Worm (Caenorhabditis elegans) whole organism, early embryonic: ENCODE measurements around the gene C48B4.8.

ENCODE experiments used
- B0310.2 ChIP-seq: sonication (generic microtip); optimal IDR thresholded peaks from 2 replicates; lab custom pipeline; 2016; ENCODE audit warnings: mild to moderate bottlenecking, missing genetic modification characterization, missing compliant biosample characterization
- F13C5.2 ChIP-seq: sonication (generic microtip); optimal IDR thresholded peaks from 2 replicates; lab custom pipeline; 2017; ENCODE audit warnings: mild to moderate bottlenecking, missing genetic modification characterization, inconsistent platforms, missing compliant biosample characterization
- aly-1 ChIP-seq: sonication (generic microtip); optimal IDR thresholded peaks from 2 replicates; lab custom pipeline; 2016; ENCODE audit warnings: missing genetic modification characterization, missing compliant biosample characterization
- ama-1 ChIP-seq: fragments of 150-350 bp; optimal IDR thresholded peaks from 2 replicates; lab custom pipeline; 2014
- ceh-13 ChIP-seq: fragments of 200-800 bp; sonication (Bioruptor generic); optimal IDR thresholded peaks from 2 replicates; lab custom pipeline; 2018; ENCODE audit warnings: mild to moderate bottlenecking, missing genetic modification characterization, missing compliant biosample characterization
- ceh-36 ChIP-seq: sonication (generic microtip); optimal IDR thresholded peaks from 2 replicates; lab custom pipeline; 2016; ENCODE audit warnings: missing genetic modification characterization, inconsistent platforms, missing compliant biosample characterization
- ets-7 ChIP-seq: sonication (generic microtip); optimal IDR thresholded peaks from 2 replicates; lab custom pipeline; 2016; ENCODE audit warnings: missing genotype, missing genetic modification characterization, missing compliant biosample characterization
- flt-1 ChIP-seq: fragments of 200-800 bp; sonication (Bioruptor generic); IDR thresholded peaks from 2 replicates; pipeline ENCODE4 v1.3.6; 2022; ENCODE audit warnings: missing genetic modification characterization, missing compliant biosample characterization
- hmbx-1 ChIP-seq: sonication (generic microtip); optimal IDR thresholded peaks from 2 replicates; lab custom pipeline; 2016; ENCODE audit warnings: mild to moderate bottlenecking, missing genetic modification characterization, missing compliant biosample characterization
- hmg-4 ChIP-seq: fragments of 200-800 bp; sonication (Bioruptor generic); optimal IDR thresholded peaks from 2 replicates; lab custom pipeline; 2018; ENCODE audit warnings: mild to moderate bottlenecking, missing genetic modification characterization, missing compliant biosample characterization
- hnd-1 ChIP-seq: sonication (generic microtip); optimal IDR thresholded peaks from 2 replicates; lab custom pipeline; 2016; ENCODE audit warnings: missing genetic modification characterization, missing compliant biosample characterization
- pes-1 ChIP-seq: fragments of 200-800 bp; sonication (Bioruptor generic); IDR thresholded peaks from 2 replicates; pipeline ENCODE4 v1.3.6; 2022; ENCODE audit warnings: missing genetic modification reagents, missing genetic modification characterization, missing compliant biosample characterization
- scrt-1 ChIP-seq: fragments of 200-800 bp; sonication (Bioruptor generic); IDR thresholded peaks from 2 replicates; pipeline ENCODE4 v1.3.6; 2022; ENCODE audit warnings: missing genetic modification characterization, missing compliant biosample characterization
- sea-1 ChIP-seq: fragments of 200-800 bp; sonication (Bioruptor generic); conservative IDR thresholded peaks from 2 replicates; pipeline ENCODE4 v1.3.6; 2022; ENCODE audit warnings: missing genetic modification characterization, missing compliant biosample characterization
- tbx-11 ChIP-seq: fragments of 200-800 bp; sonication (Bioruptor generic); IDR thresholded peaks from 2 replicates; pipeline ENCODE4 v1.3.6; 2022; ENCODE audit warnings: missing genetic modification characterization, missing compliant biosample characterization
- tbx-37 ChIP-seq: fragments of 200-800 bp; sonication (Bioruptor generic); conservative IDR thresholded peaks from 2 replicates; pipeline ENCODE4 v1.3.6; 2022; ENCODE audit warnings: missing genetic modification reagents, missing genetic modification characterization, missing compliant biosample characterization
- tra-4 ChIP-seq: sonication (generic microtip); optimal IDR thresholded peaks from 2 replicates; lab custom pipeline; 2017; ENCODE audit warnings: missing genetic modification characterization, missing compliant biosample characterization

Gene C48B4.8

ce11 chrIII:9565973-9566372 lies 4.9 kb upstream of the C48B4.8 start, which contains the start of gene C48B4.11:
TSS of gene C48B4.11 (minus strand) at chrIII:9566115.
- TF ChIP-seq B0310.2 (no peak), ceh-13 (no peak), pes-1 (GFP tag; lab: Robert Waterston, UW) (no peak), ceh-36 (no peak), aly-1 (tag; lab: Kevin White, UChicago) (no peak), scrt-1 (no peak), hmg-4 (no peak), ama-1 (no peak), hnd-1 (tag; lab: Kevin White, UChicago) (no peak), tbx-11 (GFP tag; lab: Robert Waterston, UW) (no peak), ets-7 (tag; lab: Kevin White, UChicago) (no peak), tra-4 (tag; lab: Kevin White, UChicago) (no peak), tbx-37 (GFP tag; lab: Robert Waterston, UW) (no peak), F13C5.2 (no peak), flt-1 (no peak)

ce11 chrIII:9564410-9564809 lies 3.4 kb upstream of the C48B4.8 start, which contains the start of gene C48B4.10:
TSS of gene C48B4.10 (minus strand) at chrIII:9564510.
- TF ChIP-seq tra-4 (tag; lab: Kevin White, UChicago) (no peak), pes-1 (GFP tag; lab: Robert Waterston, UW) (no peak), B0310.2 (no peak), ama-1 (no peak)

ce11 chrIII:9563235-9563634 lies 2.2 kb upstream of the C48B4.8 start, which contains the start of gene C48B4.9:
TSS of gene C48B4.9 (minus strand) at chrIII:9563335.
- TF ChIP-seq hmg-4 (no peak), sea-1 (GFP tag; lab: Robert Waterston, UW) (no peak), flt-1 (no peak), ama-1 (no peak)

ce11 chrIII:9559381-9559881 lies 1.6 kb downstream of the C48B4.8 start, which contains the start of gene C48B4.7:
TSS of gene C48B4.7 (minus strand) at chrIII:9559431.
- TF ChIP-seq ceh-36: no peak
- no peak for TF ChIP-seq tbx-11 (GFP tag; lab: Robert Waterston, UW)
- no peak for TF ChIP-seq F13C5.2
- no peak for TF ChIP-seq hmbx-1 (tag; lab: Kevin White, UChicago)
- no peak for TF ChIP-seq flt-1
- TF ChIP-seq hmg-4: no peak
- TF ChIP-seq aly-1 (tag; lab: Kevin White, UChicago): no peak
- no peak for TF ChIP-seq ceh-13

ce11 chrIII:9558463-9558862 lies 2.6 kb downstream of the C48B4.8 start, which contains the start of gene C48B4.6:
TSS of gene C48B4.6 (minus strand) at chrIII:9558563.
- TF ChIP-seq tbx-11 (GFP tag; lab: Robert Waterston, UW) (no peak), flt-1 (no peak), aly-1 (tag; lab: Kevin White, UChicago) (no peak), B0310.2 (no peak), tbx-37 (GFP tag; lab: Robert Waterston, UW) (no peak), hmbx-1 (tag; lab: Kevin White, UChicago) (no peak), sea-1 (GFP tag; lab: Robert Waterston, UW) (no peak), ceh-13 (no peak), ceh-36 (no peak), ama-1 (no peak), scrt-1 (no peak), tra-4 (tag; lab: Kevin White, UChicago) (no peak)

- TF ChIP-seq sea-1 (GFP tag; lab: Robert Waterston, UW) (no peak), ceh-36 (no peak), scrt-1 (no peak), ets-7 (tag; lab: Kevin White, UChicago) (no peak), hmg-4 (no peak), hnd-1 (tag; lab: Kevin White, UChicago) (no peak), pes-1 (GFP tag; lab: Robert Waterston, UW) (no peak), hmbx-1 (tag; lab: Kevin White, UChicago) (no peak), tbx-37 (GFP tag; lab: Robert Waterston, UW) (no peak), aly-1 (tag; lab: Kevin White, UChicago) (no peak), B0310.2 (no peak), ceh-13 (no peak), tra-4 (tag; lab: Kevin White, UChicago) (no peak), tbx-11 (GFP tag; lab: Robert Waterston, UW) (no peak)
Measured at ce11 chrIII:9556300-9556699, 4.8 kb downstream of the C48B4.8 start, which contains the start of gene ZK1098.11. TSS of gene ZK1098.11 (plus strand) at chrIII:9556600.

- TF ChIP-seq scrt-1 (no peak), sea-1 (GFP tag; lab: Robert Waterston, UW) (no peak), B0310.2 (no peak), pes-1 (GFP tag; lab: Robert Waterston, UW) (0 out of 2 replicates have a peak, but pooled peaks have one; percentile 17), flt-1 (no peak), hmg-4 (peak; percentile 19), tra-4 (tag; lab: Kevin White, UChicago) (no peak), hnd-1 (tag; lab: Kevin White, UChicago) (no peak), tbx-11 (GFP tag; lab: Robert Waterston, UW) (no peak), hmbx-1 (tag; lab: Kevin White, UChicago) (no peak), aly-1 (tag; lab: Kevin White, UChicago) (no peak), ceh-36 (no peak), ets-7 (tag; lab: Kevin White, UChicago) (no peak), F13C5.2 (peak; percentile 72), ceh-13 (no peak), tbx-37 (GFP tag; lab: Robert Waterston, UW) (no peak), ama-1 (no peak)
Measured at ce11 chrIII:9546016-9546659, 14.9 kb downstream of the C48B4.8 start, which contains the start of gene unc-16. TSS of gene unc-16 (plus strand) at chrIII:9546258.

- TF ChIP-seq aly-1 (tag; lab: Kevin White, UChicago) (no peak), tbx-37 (GFP tag; lab: Robert Waterston, UW) (no peak)
Measured at ce11 chrIII:9544820-9545219, 16.2 kb downstream of the C48B4.8 start, which contains the start of gene ZK1098.12. TSS of gene ZK1098.12 (plus strand) at chrIII:9545120.
